Fruit fly (Drosophila melanogaster): ENCODE data around the gene CG14879.

The CG14879 gene

DNA sequence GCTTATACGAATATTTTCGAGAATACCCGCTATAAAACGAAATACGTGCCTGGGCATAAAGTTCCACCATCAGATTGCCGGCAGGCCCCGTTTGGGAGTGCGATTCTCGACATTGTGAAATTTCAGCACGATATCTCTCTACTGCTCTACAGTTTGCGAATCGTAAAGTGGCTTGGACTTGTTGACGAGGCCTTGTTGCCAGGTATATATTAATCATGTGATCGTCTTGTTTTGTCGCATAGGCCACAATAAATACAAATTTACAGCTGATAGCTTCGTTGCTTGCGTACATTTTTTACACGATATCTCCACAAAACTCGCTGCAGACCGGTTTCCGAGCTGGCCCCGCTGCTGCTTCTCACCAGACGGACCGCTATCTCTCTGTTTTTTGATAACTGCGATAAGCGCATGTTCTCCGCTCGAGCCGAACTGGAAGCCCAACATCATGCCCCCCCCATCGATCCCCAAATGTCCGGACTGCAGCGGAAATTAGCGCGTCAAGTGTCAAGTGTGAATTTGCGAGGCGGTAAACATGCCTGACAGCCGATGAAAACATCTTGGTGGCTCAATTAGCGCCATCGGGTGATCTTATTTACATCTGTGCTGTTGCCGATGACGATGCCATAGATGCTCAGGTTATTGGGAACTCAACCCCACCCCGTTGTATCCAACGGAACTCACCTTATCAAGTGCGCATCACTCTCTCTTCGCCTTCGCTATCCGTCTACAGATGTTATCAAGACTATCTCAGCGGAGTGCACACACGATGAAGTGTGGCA is 39.5 kb downstream of the CG14879 start (continued):
- no peak for TF ChIP-seq MESR4 (GFP tag; optimal IDR thresholded peaks at IDR 0.05)
- TF ChIP-seq bcd (GFP tag; optimal IDR thresholded peaks at IDR 0.05): peak; percentile 6
- no peak for TF ChIP-seq nerfin-1 (tag; optimal IDR thresholded peaks at IDR 0.05)
- peak; percentile 21 for TF ChIP-seq Blimp-1 (GFP tag; optimal IDR thresholded peaks at IDR 0.05)
- peak; percentile 7 for TF ChIP-seq CG9727 (GFP tag; optimal IDR thresholded peaks at IDR 0.05)
- TF ChIP-seq zen2 (GFP tag; IDR thresholded peaks at IDR 0.05; ENCODE audit: partially characterized antibody): 0 out of 3 replicates have a peak, but pooled peaks have one; percentile 9
- TF ChIP-seq Bgb (GFP tag; IDR thresholded peaks at IDR 0.05; ENCODE audit: partially characterized antibody): no peak
- TF ChIP-seq ac (GFP tag; optimal IDR thresholded peaks at IDR 0.05): no peak
- no peak for TF ChIP-seq CG33557 (GFP tag; optimal IDR thresholded peaks at IDR 0.05)
- TF ChIP-seq fru (optimal IDR thresholded peaks at IDR 0.05): no peak
- no peak for TF ChIP-seq CG7745 (tag; optimal IDR thresholded peaks at IDR 0.05)
- no peak for TF ChIP-seq Side (GFP tag; optimal IDR thresholded peaks at IDR 0.05)
- no peak for TF ChIP-seq CG12744 (GFP tag; optimal IDR thresholded peaks at IDR 0.05)
- no peak for TF ChIP-seq pb (GFP tag; optimal IDR thresholded peaks at IDR 0.05)
- no peak for TF ChIP-seq CG17568 (GFP tag; optimal IDR thresholded peaks at IDR 0.05)
- peak; percentile 48 for TF ChIP-seq CG15269 (tag; optimal IDR thresholded peaks at IDR 0.05)
- TF ChIP-seq HLH4C (GFP tag; IDR thresholded peaks at IDR 0.05; ENCODE audit: partially characterized antibody): no peak
- TF ChIP-seq CG7372 (GFP tag; IDR thresholded peaks at IDR 0.05): peak; percentile 32; the same call in 1 of the 2 replicates
- no peak for TF ChIP-seq CG3163 (GFP tag; optimal IDR thresholded peaks at IDR 0.05)
- TF ChIP-seq CkIIα-i1 (GFP tag; IDR thresholded peaks at IDR 0.05): no peak
- TF ChIP-seq CG34422 (GFP tag; IDR thresholded peaks at IDR 0.05): no peak
- no peak for TF ChIP-seq CG5953 (GFP tag; IDR thresholded peaks at IDR 0.05)
- peak; percentile 10; the same call in 1 of the 2 replicates for TF ChIP-seq CG13287 (GFP tag; IDR thresholded peaks at IDR 0.05; ENCODE audit: partially characterized antibody)
- TF ChIP-seq nmo (GFP tag; optimal IDR thresholded peaks at IDR 0.05): no peak
- TF ChIP-seq bowl (GFP tag; IDR thresholded peaks at IDR 0.05): no peak
- no peak for TF ChIP-seq CG2889 (GFP tag; IDR thresholded peaks at IDR 0.05)
- no peak for TF ChIP-seq sna (GFP tag; IDR thresholded peaks at IDR 0.05; ENCODE audit: partially characterized antibody)
- peak in 1 of 2 experiments; percentile 30 for TF ChIP-seq bsh (GFP tag; optimal IDR thresholded peaks at IDR 0.05)
- no peak for TF ChIP-seq Nf-YA (GFP tag; IDR thresholded peaks at IDR 0.05)
- TF ChIP-seq CG16815 (GFP tag; optimal IDR thresholded peaks at IDR 0.05): no peak
- TF ChIP-seq ato (GFP tag; IDR thresholded peaks at IDR 0.05; ENCODE audit: partially characterized antibody): no peak
- no peak for TF ChIP-seq Elba2 (GFP tag; optimal IDR thresholded peaks at IDR 0.05)
- no peak for TF ChIP-seq Jarid2 (GFP tag; optimal IDR thresholded peaks at IDR 0.05)
- peak; percentile 31 for TF ChIP-seq CG12769 (tag; optimal IDR thresholded peaks at IDR 0.05)
- TF ChIP-seq CG7556 (GFP tag; optimal IDR thresholded peaks at IDR 0.05): peak; percentile 14
- no peak for TF ChIP-seq ATbp (GFP tag; optimal IDR thresholded peaks at IDR 0.05)
- no peak for TF ChIP-seq CG3995 (GFP tag; optimal IDR thresholded peaks at IDR 0.05)
- no peak for TF ChIP-seq Poxn (GFP tag; IDR thresholded peaks at IDR 0.05)
- peak; percentile 100 for TF ChIP-seq CG1529 (GFP tag; optimal IDR thresholded peaks at IDR 0.05)
- no peak for TF ChIP-seq slou (GFP tag; optimal IDR thresholded peaks at IDR 0.05)
- TF ChIP-seq salm (tag; optimal IDR thresholded peaks at IDR 0.05): no peak
- TF ChIP-seq Oaz (GFP tag; IDR thresholded peaks at IDR 0.05): no peak
- no peak for TF ChIP-seq Abd-B (GFP tag; optimal IDR thresholded peaks at IDR 0.05)
- TF ChIP-seq CG6765 (GFP tag; optimal IDR thresholded peaks at IDR 0.05): no peak
- no peak for TF ChIP-seq gcm2 (GFP tag; optimal IDR thresholded peaks at IDR 0.05)
- no peak for TF ChIP-seq gsb (GFP tag; IDR thresholded peaks at IDR 0.05)
